Worm (Caenorhabditis elegans) whole organism, L4 larva: ENCODE results near the gene skih-2.

ENCODE experiments used
- F10B5.3 ChIP-seq: sonication (generic microtip); optimal IDR thresholded peaks from 2 replicates; lab custom pipeline; 2016; ENCODE audit warnings: mild to moderate bottlenecking, missing genetic modification characterization, missing compliant biosample characterization
- F44E2.7 ChIP-seq: fragments of 200-800 bp; sonication (Bioruptor generic); IDR thresholded peaks from 2 replicates; pipeline ENCODE4 v2.1.2; 2022; ENCODE audit warnings: missing genetic modification characterization, missing compliant biosample characterization
- R02D3.7 ChIP-seq: fragments of 150-350 bp; sonication (generic microtip); optimal IDR thresholded peaks from 3 replicates; lab custom pipeline; 2014; ENCODE audit warnings: missing biosample characterization, missing genetic modification characterization
- Y105C5A.15 ChIP-seq: fragments of 200-800 bp; sonication (Bioruptor generic); IDR thresholded peaks from 2 replicates; pipeline ENCODE4 v1.3.6; 2022; ENCODE audit warnings: missing genetic modification characterization, missing compliant biosample characterization
- Y48G9A.11 ChIP-seq: fragments of 200-800 bp; sonication (Bioruptor generic); IDR thresholded peaks from 2 replicates; pipeline ENCODE4 v1.3.6; 2022; ENCODE audit warnings: missing genetic modification reagents, missing genetic modification characterization, missing compliant biosample characterization
- aha-1 ChIP-seq: fragments of 150-350 bp; peaks from one replicate; lab custom pipeline; 2014; ENCODE audit warnings: missing biosample characterization, missing genetic modification characterization
- arid-1 ChIP-seq: fragments of 200-800 bp; sonication (Bioruptor generic); conservative IDR thresholded peaks from 2 replicates; pipeline ENCODE4 v1.3.6; 2022; ENCODE audit warnings: missing genetic modification reagents, missing genetic modification characterization, missing compliant biosample characterization
- ceh-20 ChIP-seq: fragments of 200-800 bp; sonication (Bioruptor generic); IDR thresholded peaks from 2 replicates; pipeline ENCODE4 v1.3.6; 2022; ENCODE audit warnings: missing genetic modification reagents, missing genetic modification characterization, missing compliant biosample characterization
- ceh-44 ChIP-seq: fragments of 200-800 bp; sonication (Bioruptor generic); IDR thresholded peaks from 2 replicates; pipeline ENCODE4 v1.3.6; 2022; ENCODE audit warnings: missing genetic modification reagents, missing genetic modification characterization, missing compliant biosample characterization
- ceh-82 ChIP-seq: sonication (generic microtip); optimal IDR thresholded peaks from 2 replicates; lab custom pipeline; 2017; ENCODE audit warnings: missing biosample characterization, missing genetic modification characterization
- daf-19 ChIP-seq: fragments of 200-800 bp; sonication (Bioruptor generic); conservative IDR thresholded peaks from 2 replicates; pipeline ENCODE4 v1.3.6; 2022; ENCODE audit warnings: missing genetic modification characterization, missing compliant biosample characterization
- daf-8 ChIP-seq: fragments of 200-800 bp; sonication (Bioruptor generic); IDR thresholded peaks from 2 replicates; pipeline ENCODE4 v1.3.6; 2022; ENCODE audit warnings: missing genetic modification characterization, missing compliant biosample characterization
- dmd-8 ChIP-seq: fragments of 200-800 bp; sonication (Bioruptor generic); IDR thresholded peaks from 2 replicates; pipeline ENCODE4 v1.3.6; 2022; ENCODE audit warnings: missing genetic modification characterization, missing compliant biosample characterization
- dmd-9 ChIP-seq: fragments of 200-800 bp; sonication (Bioruptor generic); IDR thresholded peaks from 2 replicates; pipeline ENCODE4 v1.3.6; 2022; ENCODE audit warnings: missing genetic modification reagents, missing genetic modification characterization, missing compliant biosample characterization
- dpl-1 ChIP-seq: fragments of 150-350 bp; optimal IDR thresholded peaks from 2 replicates; lab custom pipeline; 2014; ENCODE audit warnings: missing biosample characterization, missing genetic modification reagents, missing genetic modification characterization
- egl-27 ChIP-seq: sonication (generic microtip); optimal IDR thresholded peaks from 3 replicates; lab custom pipeline; 2017; ENCODE audit warnings: missing biosample characterization, missing genetic modification reagents, missing genetic modification characterization
- fkh-10 ChIP-seq: fragments of 150-350 bp; optimal IDR thresholded peaks from 2 replicates; lab custom pipeline; 2014; ENCODE audit warnings: missing biosample characterization, missing genetic modification reagents, missing genetic modification characterization
- gei-8 ChIP-seq: fragments of 200-800 bp; sonication (Bioruptor generic); optimal IDR thresholded peaks from 2 replicates; lab custom pipeline; 2018; ENCODE audit warnings: mild to moderate bottlenecking, missing genetic modification characterization, missing compliant biosample characterization
- hlh-11 ChIP-seq: fragments of 200-800 bp; sonication (Bioruptor generic); optimal IDR thresholded peaks from 2 replicates; lab custom pipeline; 2018; ENCODE audit warnings: mild to moderate bottlenecking, missing genetic modification characterization, missing compliant biosample characterization
- hlh-30 ChIP-seq: sonication (generic microtip); optimal IDR thresholded peaks from 2 replicates; lab custom pipeline; 2017; ENCODE audit warnings: antibody characterized with exemption, mild to moderate bottlenecking, missing genetic modification characterization, missing compliant biosample characterization; ENCODE audit not compliant: insufficient read depth
- lim-7 ChIP-seq: fragments of 200-800 bp; sonication (Bioruptor generic); IDR thresholded peaks from 2 replicates; pipeline ENCODE4 v1.3.6; 2022; ENCODE audit warnings: missing genetic modification characterization, missing compliant biosample characterization
- lin-1 ChIP-seq: fragments of 200-800 bp; sonication (Bioruptor generic); IDR thresholded peaks from 2 replicates; pipeline ENCODE4 v1.3.6; 2022; ENCODE audit warnings: missing genetic modification reagents, missing genetic modification characterization, missing compliant biosample characterization
- lin-13 ChIP-seq: fragments of 150-350 bp; optimal IDR thresholded peaks from 2 replicates; lab custom pipeline; 2014; ENCODE audit warnings: missing biosample characterization, missing genetic modification reagents, missing genetic modification characterization
- lin-38 ChIP-seq: fragments of 200-800 bp; sonication (Bioruptor generic); IDR thresholded peaks from 2 replicates; pipeline ENCODE4 v1.3.6; 2022; ENCODE audit warnings: missing genetic modification reagents, missing genetic modification characterization, missing compliant biosample characterization
- lin-39 ChIP-seq: fragments of 150-350 bp; optimal IDR thresholded peaks from 2 replicates; lab custom pipeline; 2014; ENCODE audit warnings: missing biosample characterization, missing genetic modification reagents, missing genetic modification characterization
- lsy-2 ChIP-seq, 2 experiments: fragments of 150-350 bp in 1 of 2; sonication (generic microtip) in 1 of 2; optimal IDR thresholded peaks; 2 replicates each; lab custom pipeline; 2014 to 2017; ENCODE audit warnings: missing biosample characterization in 2 of 2, missing genetic modification characterization in 2 of 2
- madf-5 ChIP-seq, 2 experiments: fragments of 200-800 bp; sonication (Bioruptor generic); IDR thresholded peaks; 2 replicates each; pipeline ENCODE4 v1.3.6; 2022; ENCODE audit warnings: missing compliant biosample characterization in 2 of 2, missing genetic modification characterization in 2 of 2
- madf-9 ChIP-seq: fragments of 200-800 bp; sonication (Bioruptor generic); conservative IDR thresholded peaks from 2 replicates; pipeline ENCODE4 v1.3.6; 2022; ENCODE audit warnings: missing genetic modification reagents, missing genetic modification characterization, missing compliant biosample characterization
- mdl-1 ChIP-seq, 2 experiments: fragments of 150-350 bp in 1 of 2; sonication (generic microtip) in 1 of 2; optimal IDR thresholded peaks; 2 replicates each; lab custom pipeline; 2014 to 2017; ENCODE audit warnings: missing biosample characterization in 2 of 2, missing genetic modification characterization in 2 of 2
- mep-1 ChIP-seq: fragments of 150-350 bp; sonication (generic microtip); optimal IDR thresholded peaks from 3 replicates; lab custom pipeline; 2014; ENCODE audit warnings: missing biosample characterization, missing genetic modification characterization
- mxl-3 ChIP-seq: fragments of 200-800 bp; sonication (Bioruptor generic); optimal IDR thresholded peaks from 2 replicates; lab custom pipeline; 2018; ENCODE audit warnings: mild to moderate bottlenecking, missing genetic modification characterization, missing compliant biosample characterization
- nhr-11 ChIP-seq: fragments of 150-350 bp; optimal IDR thresholded peaks from 2 replicates; lab custom pipeline; 2014; ENCODE audit warnings: missing biosample characterization, missing genetic modification characterization
- nhr-41 ChIP-seq: fragments of 200-800 bp; sonication (Bioruptor generic); IDR thresholded peaks from 2 replicates; pipeline ENCODE4 v1.3.6; 2022; ENCODE audit warnings: missing genetic modification reagents, missing genetic modification characterization, missing compliant biosample characterization
- nhr-76 ChIP-seq: fragments of 150-350 bp; optimal IDR thresholded peaks from 2 replicates; lab custom pipeline; 2014; ENCODE audit warnings: missing biosample characterization, missing genetic modification characterization
- php-3 ChIP-seq: fragments of 200-800 bp; sonication (Bioruptor generic); IDR thresholded peaks from 2 replicates; pipeline ENCODE4 v1.3.6; 2022; ENCODE audit warnings: missing genetic modification reagents, missing genetic modification characterization, missing compliant biosample characterization
- saeg-2 ChIP-seq: fragments of 200-800 bp; sonication (Bioruptor generic); IDR thresholded peaks from 2 replicates; pipeline ENCODE4 v1.3.6; 2022; ENCODE audit warnings: missing genetic modification reagents, missing genetic modification characterization, missing compliant biosample characterization
- sdz-12 ChIP-seq: fragments of 200-800 bp; sonication (Bioruptor generic); optimal IDR thresholded peaks from 2 replicates; lab custom pipeline; 2018; ENCODE audit warnings: mild to moderate bottlenecking, missing genetic modification characterization, missing compliant biosample characterization
- snpc-4 ChIP-seq: fragments of 150-350 bp; optimal IDR thresholded peaks from 2 replicates; lab custom pipeline; 2014; ENCODE audit warnings: missing biosample characterization, missing genetic modification characterization
- spr-1 ChIP-seq: sonication (generic microtip); optimal IDR thresholded peaks from 2 replicates; lab custom pipeline; 2016; ENCODE audit warnings: mild to moderate bottlenecking, missing genetic modification characterization, missing compliant biosample characterization
- spr-3 ChIP-seq: fragments of 200-800 bp; sonication (Bioruptor generic); optimal IDR thresholded peaks from 2 replicates; lab custom pipeline; 2018; ENCODE audit warnings: mild to moderate bottlenecking, missing genetic modification characterization, missing compliant biosample characterization
- tag-97 ChIP-seq: fragments of 200-800 bp; sonication (Bioruptor generic); IDR thresholded peaks from 2 replicates; pipeline ENCODE4 v1.3.6; 2022; ENCODE audit warnings: missing genetic modification characterization, missing compliant biosample characterization
- unc-130 ChIP-seq: sonication (generic microtip); optimal IDR thresholded peaks from 2 replicates; lab custom pipeline; 2016; ENCODE audit warnings: missing genetic modification reagents, missing genetic modification characterization, missing compliant biosample characterization
- unc-39 ChIP-seq: sonication (generic microtip); optimal IDR thresholded peaks from 2 replicates; lab custom pipeline; 2017; ENCODE audit warnings: missing biosample characterization, missing genetic modification characterization
- unc-62 ChIP-seq, 3 experiments: fragments of 150-350 bp in 1 of 3; sonication (generic microtip); optimal IDR thresholded peaks in 2 of 3; peaks in 1 of 3; 1 replicate in 1 of 3; 2 replicates in 2 of 3; lab custom pipeline; 2014 to 2017; ENCODE audit warnings: missing biosample characterization in 3 of 3, missing genetic modification characterization in 3 of 3, missing genetic modification reagents in 3 of 3, missing genotype in 1 of 3
- vab-7 ChIP-seq: fragments of 200-800 bp; sonication (Bioruptor generic); IDR thresholded peaks from 2 replicates; pipeline ENCODE4 v1.3.6; 2022; ENCODE audit warnings: missing genetic modification reagents, missing genetic modification characterization, missing compliant biosample characterization
- zfp-2 ChIP-seq: sonication (generic microtip); optimal IDR thresholded peaks from 2 replicates; lab custom pipeline; 2016; ENCODE audit warnings: mild to moderate bottlenecking, missing genetic modification characterization, missing compliant biosample characterization
- zfp-3 ChIP-seq: fragments of 200-800 bp; sonication (Bioruptor generic); conservative IDR thresholded peaks from 2 replicates; pipeline ENCODE4 v1.3.6; 2022; ENCODE audit warnings: missing genetic modification reagents, missing genetic modification characterization, missing compliant biosample characterization
- zip-11 ChIP-seq: fragments of 200-800 bp; sonication (Bioruptor generic); IDR thresholded peaks from 2 replicates; pipeline ENCODE4 v1.3.6; 2022; ENCODE audit warnings: missing genetic modification characterization, missing compliant biosample characterization

Gene skih-2

ce11 chrIV:11148788-11149366 lies 6.7 kb upstream of the skih-2 start (continued):
- TF ChIP-seq ceh-20 (GFP tag; lab: Robert Waterston, UW) (no peak), lsy-2 (tag; optimal IDR thresholded peaks at IDR 0.05; lab: Kevin White, UChicago) (peak in 1 of 2 experiments; percentile 40), fkh-10 (GFP tag; lab: Kevin White, UChicago) (no peak), ceh-44 (GFP tag; lab: Robert Waterston, UW) (no peak), unc-130 (GFP tag; lab: Kevin White, UChicago) (no peak), snpc-4 (tag; lab: Kevin White, UChicago) (no peak), daf-19 (GFP tag; lab: Robert Waterston, UW) (no peak), aha-1 (tag; lab: Kevin White, UChicago) (peak; percentile 8), lin-1 (GFP tag; lab: Robert Waterston, UW) (no peak), vab-7 (no peak), zfp-2 (no peak), gei-8 (GFP tag; lab: Kevin White, UChicago) (no peak), sdz-12 (GFP tag; lab: Kevin White, UChicago) (no peak), egl-27 (tag; lab: Kevin White, UChicago) (no peak), daf-8 (GFP tag; lab: Robert Waterston, UW) (no peak), spr-1 (tag; lab: Kevin White, UChicago) (no peak)
- TF ChIP-seq, all 104 proteins: peak for 12

DNA sequence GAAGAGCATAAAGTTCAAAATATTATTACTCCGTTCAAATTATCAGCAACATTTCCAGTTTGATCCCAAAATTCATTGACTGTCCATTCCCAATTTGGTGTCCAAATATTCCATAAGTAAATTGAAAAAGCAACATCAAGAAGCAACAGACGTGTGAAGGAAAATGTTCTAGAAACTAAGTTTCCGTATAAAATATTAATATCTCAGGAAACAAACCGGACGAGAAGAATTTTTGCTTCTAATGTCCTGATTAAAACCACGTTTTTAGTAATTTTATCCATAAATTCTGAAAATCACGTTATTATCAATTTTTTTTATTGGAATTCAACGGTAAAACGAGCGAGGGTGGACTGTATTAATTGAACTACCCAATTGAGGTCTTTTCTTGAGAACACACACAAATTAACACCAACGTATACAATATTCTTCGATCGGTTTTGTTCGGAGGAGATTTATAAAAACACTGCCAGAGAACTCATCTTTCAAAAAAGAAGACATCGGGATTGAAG lies 4.9 kb upstream of the skih-2 start, which contains the start of gene pigq-1:
pigq-1 (minus strand) TSS at position 286 of the 509 bp plus-strand sequence.
- TF ChIP-seq hlh-30 (tag; lab: Kevin White, UChicago) = no peak
- TF ChIP-seq madf-9 (GFP tag; lab: Robert Waterston, UW) = no peak
- TF ChIP-seq arid-1 (GFP tag; lab: Robert Waterston, UW) = no peak
- peak; percentile 65 for TF ChIP-seq lin-38
- no peak for TF ChIP-seq hlh-11 (tag; lab: Kevin White, UChicago)
- TF ChIP-seq mdl-1 (tag; optimal IDR thresholded peaks at IDR 0.05; lab: Kevin White, UChicago) = no peak
- TF ChIP-seq F10B5.3 (tag; lab: Kevin White, UChicago) = no peak
- TF ChIP-seq lin-13 (GFP tag; lab: Kevin White, UChicago) = no peak
- no peak for TF ChIP-seq F44E2.7 (GFP tag; lab: Robert Waterston, UW)
- TF ChIP-seq zfp-3 (GFP tag; lab: Robert Waterston, UW) = peak; percentile 61; the same call in 1 of the 2 replicates
- TF ChIP-seq dmd-9 (GFP tag; lab: Robert Waterston, UW) = no peak
- TF ChIP-seq spr-3 (GFP tag; lab: Kevin White, UChicago) = peak; percentile 49
- no peak for TF ChIP-seq lin-1 (GFP tag; lab: Robert Waterston, UW)
- TF ChIP-seq Y48G9A.11 (GFP tag; lab: Robert Waterston, UW) = peak; percentile 36; the same call in 1 of the 2 replicates
- TF ChIP-seq nhr-41 (GFP tag; lab: Robert Waterston, UW) = no peak
- TF ChIP-seq nhr-11 (tag; lab: Kevin White, UChicago) = no peak
- TF ChIP-seq nhr-76 (tag; lab: Kevin White, UChicago) = no peak
- no peak for TF ChIP-seq tag-97 (GFP tag; lab: Robert Waterston, UW)
- TF ChIP-seq mxl-3 (GFP tag; lab: Kevin White, UChicago) = no peak
- TF ChIP-seq dpl-1 = peak; percentile 21
- no peak for TF ChIP-seq unc-39 (tag; lab: Kevin White, UChicago)
- no peak for TF ChIP-seq R02D3.7 (tag; lab: Kevin White, UChicago)
- TF ChIP-seq zfp-2 = peak; percentile 25
- TF ChIP-seq dmd-8 (GFP tag; lab: Robert Waterston, UW) = no peak
- no peak for TF ChIP-seq aha-1 (tag; lab: Kevin White, UChicago)
- TF ChIP-seq unc-62 (GFP tag; optimal IDR thresholded peaks at IDR 0.05 in 1 of 2; lab: Kevin White, UChicago) = no peak
- TF ChIP-seq unc-62 (tag; optimal IDR thresholded peaks at IDR 0.05; lab: Kevin White, UChicago) = no peak
- TF ChIP-seq madf-5 (GFP tag; IDR thresholded peaks at IDR 0.05; lab: Robert Waterston, UW) = 0 out of 4 replicates have a peak, but pooled peaks of 1 of the 2 experiments have one; percentile 24
- TF ChIP-seq ceh-44 (GFP tag; lab: Robert Waterston, UW) = no peak
- TF ChIP-seq zip-11 (GFP tag; lab: Robert Waterston, UW) = no peak
- TF ChIP-seq lin-39 = no peak
- TF ChIP-seq lim-7 (GFP tag; lab: Robert Waterston, UW) = no peak
- TF ChIP-seq Y105C5A.15 (GFP tag; lab: Robert Waterston, UW) = 0 out of 2 replicates have a peak, but pooled peaks have one; percentile 54
- no peak for TF ChIP-seq saeg-2
- no peak for TF ChIP-seq ceh-20 (GFP tag; lab: Robert Waterston, UW)
- no peak for TF ChIP-seq php-3
- no peak for TF ChIP-seq ceh-82 (tag; lab: Kevin White, UChicago)
- peak; percentile 63 for TF ChIP-seq mep-1
- 0 out of 2 replicates have a peak, but pooled peaks have one; percentile 28 for TF ChIP-seq daf-19 (GFP tag; lab: Robert Waterston, UW)
